Worm (Caenorhabditis elegans) whole organism, midembryonic: ENCODE measurements around the gene ZK1320.3.
A peak's percentile ranks its signal among the peaks of the same experiment; 100 is the strongest.

ENCODE experiments used
- T22C8.4 ChIP-seq: fragments of 200-800 bp; sonication (Bioruptor generic); IDR thresholded peaks from 2 replicates; pipeline ENCODE4 v1.3.6; 2022; ENCODE audit warnings: missing genetic modification characterization, missing compliant biosample characterization
- cog-1 ChIP-seq: sonication (generic microtip); optimal IDR thresholded peaks from 2 replicates; lab custom pipeline; 2016; ENCODE audit warnings: missing genetic modification characterization, missing compliant biosample characterization
- flt-1 ChIP-seq: fragments of 200-800 bp; sonication (Bioruptor generic); IDR thresholded peaks from 2 replicates; pipeline ENCODE4 v1.3.6; 2022; ENCODE audit warnings: missing genetic modification characterization, missing compliant biosample characterization
- klf-2 ChIP-seq: fragments of 200-800 bp; sonication (Bioruptor generic); conservative IDR thresholded peaks from 2 replicates; pipeline ENCODE4 v1.3.6; 2022; ENCODE audit warnings: missing genetic modification reagents, missing genetic modification characterization, missing compliant biosample characterization
- med-1 ChIP-seq: sonication (generic microtip); optimal IDR thresholded peaks from 2 replicates; lab custom pipeline; 2017; ENCODE audit warnings: missing genetic modification characterization, mild to moderate bottlenecking, missing compliant biosample characterization, antibody characterized with exemption, missing genetic modification reagents; ENCODE audit not compliant: insufficient read depth
- ref-1 ChIP-seq: fragments of 200-800 bp; sonication (Bioruptor generic); conservative IDR thresholded peaks from 2 replicates; pipeline ENCODE4 v1.3.6; 2022; ENCODE audit warnings: missing genetic modification reagents, missing genetic modification characterization, missing compliant biosample characterization
- tab-1 ChIP-seq: fragments of 200-800 bp; sonication (Bioruptor generic); IDR thresholded peaks from 2 replicates; pipeline ENCODE4 v1.3.6; 2022; ENCODE audit warnings: missing genetic modification characterization, missing compliant biosample characterization
- ztf-23 ChIP-seq: fragments of 200-800 bp; sonication (Bioruptor generic); IDR thresholded peaks from 2 replicates; pipeline ENCODE4 v1.3.6; 2022; ENCODE audit warnings: missing genetic modification reagents, missing genetic modification characterization, missing compliant biosample characterization
- ztf-29 ChIP-seq: fragments of 200-800 bp; sonication (Bioruptor generic); IDR thresholded peaks from 2 replicates; pipeline ENCODE4 v1.3.6; 2022; ENCODE audit warnings: missing genetic modification reagents, missing genetic modification characterization, missing compliant biosample characterization

Gene ZK1320.3

ce11 chrII:9690067-9690632, 29.9 kb upstream of the ZK1320.3 start:
- no peak for TF ChIP-seq cog-1 (tag; lab: Kevin White, UChicago)

- TF ChIP-seq med-1 (no peak), ref-1 (no peak), flt-1 (GFP tag; lab: Robert Waterston, UW) (no peak), cog-1 (tag; lab: Kevin White, UChicago) (no peak), tab-1 (GFP tag; lab: Robert Waterston, UW) (no peak)
Observed at ce11 chrII:9686663-9687193, 26.5 kb upstream of the ZK1320.3 start, which contains the start of gene ZK1320.9. TSS of gene ZK1320.9 (minus strand) at chrII:9686713.

- TF ChIP-seq cog-1 (tag; lab: Kevin White, UChicago): no peak
- TF ChIP-seq ref-1: no peak
- no peak for TF ChIP-seq ztf-23
- TF ChIP-seq ztf-29 (GFP tag; lab: Robert Waterston, UW): no peak
- TF ChIP-seq T22C8.4 (GFP tag; lab: Robert Waterston, UW): no peak
- no peak for TF ChIP-seq med-1
- TF ChIP-seq klf-2: no peak
- TF ChIP-seq flt-1 (GFP tag; lab: Robert Waterston, UW): no peak
- TF ChIP-seq tab-1 (GFP tag; lab: Robert Waterston, UW): no peak
Observed at ce11 chrII:9684175-9684574, 24.0 kb upstream of the ZK1320.3 start.

DNA sequence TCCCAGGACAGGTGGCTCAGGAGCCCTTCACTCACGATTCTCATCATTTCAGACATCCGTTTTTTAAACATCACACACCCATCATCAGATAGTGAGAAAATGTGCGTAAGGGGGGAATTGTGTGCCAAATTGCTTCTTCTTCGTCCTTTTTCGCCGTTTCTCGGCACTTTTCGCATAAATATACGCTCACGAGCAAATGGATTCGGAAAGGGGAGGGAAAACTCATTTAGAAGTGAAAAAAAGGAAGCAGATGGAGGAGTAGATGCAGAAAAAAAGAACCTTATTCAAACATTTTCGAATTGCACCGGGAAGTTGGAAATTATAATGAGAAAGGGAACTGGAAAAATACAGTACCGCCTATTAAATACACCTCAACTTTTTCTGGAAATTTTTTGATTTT, 21.8 kb upstream of the ZK1320.3 start:
- no peak for TF ChIP-seq flt-1 (GFP tag; lab: Robert Waterston, UW)
- no peak for TF ChIP-seq ztf-23
- TF ChIP-seq klf-2: no peak
- no peak for TF ChIP-seq cog-1 (tag; lab: Kevin White, UChicago)
- TF ChIP-seq ztf-29 (GFP tag; lab: Robert Waterston, UW): no peak
- TF ChIP-seq tab-1 (GFP tag; lab: Robert Waterston, UW): no peak
- TF ChIP-seq ref-1: no peak

DNA sequence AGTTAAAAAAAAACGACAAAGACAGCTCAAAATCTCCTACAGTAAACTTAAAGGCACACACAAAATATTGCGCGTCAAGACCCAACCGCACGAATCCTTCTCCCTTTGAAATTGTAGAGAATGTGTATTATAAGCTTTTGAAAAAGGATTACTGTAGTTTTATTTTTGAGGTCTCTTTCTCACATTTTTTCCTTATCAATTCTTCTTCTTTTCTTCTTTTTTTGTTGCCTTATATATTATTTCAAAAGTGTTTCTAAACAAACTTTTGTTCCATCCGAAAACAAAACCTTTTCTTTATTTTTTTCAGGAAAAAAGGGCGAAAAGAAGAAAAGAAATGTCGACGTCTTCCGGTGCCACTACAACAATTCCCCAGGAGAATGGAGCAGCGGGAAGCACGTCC, 20.3 kb upstream of the ZK1320.3 start, which contains the start of gene ZK1320.13:
TSS of gene ZK1320.13 (plus strand) at position 301 of the 400 bp plus-strand sequence.
- no peak for TF ChIP-seq ref-1
- no peak for TF ChIP-seq ztf-23
- TF ChIP-seq ztf-29 (GFP tag; lab: Robert Waterston, UW): no peak
- no peak for TF ChIP-seq flt-1 (GFP tag; lab: Robert Waterston, UW)
- TF ChIP-seq cog-1 (tag; lab: Kevin White, UChicago): no peak
- TF ChIP-seq med-1: no peak
- no peak for TF ChIP-seq T22C8.4 (GFP tag; lab: Robert Waterston, UW)
- no peak for TF ChIP-seq klf-2
- TF ChIP-seq tab-1 (GFP tag; lab: Robert Waterston, UW): no peak

ce11 chrII:9679842-9680241, 19.6 kb upstream of the ZK1320.3 start:
- TF ChIP-seq med-1: no peak
- TF ChIP-seq flt-1 (GFP tag; lab: Robert Waterston, UW): no peak
- no peak for TF ChIP-seq T22C8.4 (GFP tag; lab: Robert Waterston, UW)
- no peak for TF ChIP-seq ztf-29 (GFP tag; lab: Robert Waterston, UW)
- no peak for TF ChIP-seq ref-1
- TF ChIP-seq klf-2: no peak
- TF ChIP-seq cog-1 (tag; lab: Kevin White, UChicago): no peak
- TF ChIP-seq tab-1 (GFP tag; lab: Robert Waterston, UW): no peak
- TF ChIP-seq ztf-23: no peak

- TF ChIP-seq cog-1 (tag; lab: Kevin White, UChicago) (no peak), ztf-23 (no peak), T22C8.4 (GFP tag; lab: Robert Waterston, UW) (no peak), flt-1 (GFP tag; lab: Robert Waterston, UW) (no peak)
Observed at ce11 chrII:9677470-9677869, 17.3 kb upstream of the ZK1320.3 start.

DNA sequence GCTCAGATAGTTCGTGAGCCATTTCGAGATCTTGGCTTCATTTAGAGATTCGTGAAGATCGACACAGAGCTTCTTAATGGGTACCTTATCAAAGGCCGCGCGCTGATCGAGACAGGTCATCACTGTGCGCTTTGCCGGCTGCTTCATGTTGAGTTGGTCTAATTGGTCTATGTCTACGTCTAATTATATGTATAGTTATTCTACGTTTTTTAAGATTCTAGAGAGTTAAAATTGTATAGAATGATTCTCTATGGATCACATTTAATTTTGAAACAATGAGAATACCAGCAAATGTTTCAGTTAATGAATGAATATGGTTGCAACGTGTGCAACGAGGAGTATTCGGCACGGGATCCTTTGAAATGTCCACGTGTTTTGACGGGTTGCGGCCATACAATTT, 14.5 kb upstream of the ZK1320.3 start, which contains the start of gene arc-1:
TSS of gene arc-1 (plus strand) at position 301 of the 400 bp plus-strand sequence.
- TF ChIP-seq tab-1 (GFP tag; lab: Robert Waterston, UW): no peak
- no peak for TF ChIP-seq ztf-29 (GFP tag; lab: Robert Waterston, UW)
- no peak for TF ChIP-seq ztf-23
- no peak for TF ChIP-seq T22C8.4 (GFP tag; lab: Robert Waterston, UW)
- TF ChIP-seq klf-2: no peak
- TF ChIP-seq flt-1 (GFP tag; lab: Robert Waterston, UW): no peak
- no peak for TF ChIP-seq cog-1 (tag; lab: Kevin White, UChicago)
- TF ChIP-seq ref-1: no peak
- no peak for TF ChIP-seq med-1

DNA sequence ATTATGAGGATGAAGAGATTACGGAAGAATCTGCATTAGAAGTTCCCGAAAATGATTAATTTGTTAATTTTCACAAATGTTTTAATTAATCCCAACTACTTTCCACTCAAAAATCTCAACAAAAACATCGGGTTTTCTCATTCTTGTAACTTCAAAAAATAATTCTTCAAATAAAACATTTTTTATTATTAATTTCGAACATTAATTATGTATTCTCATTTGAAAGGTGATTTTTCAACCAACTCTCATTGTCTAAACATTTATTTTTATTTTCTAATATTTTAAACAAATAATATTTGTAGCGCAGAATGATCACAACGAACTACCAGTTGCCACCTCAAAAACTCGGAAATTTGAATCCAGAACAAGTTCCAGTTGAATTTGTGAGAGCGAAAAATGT, 11.1 kb upstream of the ZK1320.3 start, which contains the start of gene ZK1320.7:
TSS of gene ZK1320.7 (plus strand) at position 301 of the 400 bp plus-strand sequence.
- TF ChIP-seq ztf-23 (no peak), T22C8.4 (GFP tag; lab: Robert Waterston, UW) (no peak), tab-1 (GFP tag; lab: Robert Waterston, UW) (no peak), ref-1 (no peak), flt-1 (GFP tag; lab: Robert Waterston, UW) (no peak), klf-2 (no peak), cog-1 (tag; lab: Kevin White, UChicago) (no peak), ztf-29 (GFP tag; lab: Robert Waterston, UW) (no peak), med-1 (no peak)

DNA sequence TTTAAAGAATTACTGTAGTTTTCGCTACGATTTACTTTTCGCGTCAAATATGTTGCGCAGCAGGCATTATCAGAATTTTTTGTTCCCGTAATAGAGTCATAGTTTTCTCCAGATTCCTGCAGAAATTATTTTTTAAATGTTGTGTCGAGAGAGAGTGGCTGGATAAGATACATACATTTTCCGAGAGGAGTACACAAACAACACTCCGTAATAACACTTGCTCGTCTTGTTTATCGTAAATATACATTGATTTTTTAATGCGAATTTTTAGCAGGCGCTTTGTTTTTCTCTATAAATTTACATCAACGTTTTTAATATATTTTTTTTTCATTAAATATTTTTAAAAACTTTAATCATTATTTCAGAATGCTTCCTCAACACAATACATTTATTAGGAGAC, 8.7 kb upstream of the ZK1320.3 start, which contains the start of gene taf-8:
TSS of gene taf-8 (plus strand) at position 360 of the 400 bp plus-strand sequence.
- TF ChIP-seq T22C8.4 (GFP tag; lab: Robert Waterston, UW) (0 out of 2 replicates have a peak, but pooled peaks have one; percentile 23), ztf-29 (GFP tag; lab: Robert Waterston, UW) (no peak)

DNA sequence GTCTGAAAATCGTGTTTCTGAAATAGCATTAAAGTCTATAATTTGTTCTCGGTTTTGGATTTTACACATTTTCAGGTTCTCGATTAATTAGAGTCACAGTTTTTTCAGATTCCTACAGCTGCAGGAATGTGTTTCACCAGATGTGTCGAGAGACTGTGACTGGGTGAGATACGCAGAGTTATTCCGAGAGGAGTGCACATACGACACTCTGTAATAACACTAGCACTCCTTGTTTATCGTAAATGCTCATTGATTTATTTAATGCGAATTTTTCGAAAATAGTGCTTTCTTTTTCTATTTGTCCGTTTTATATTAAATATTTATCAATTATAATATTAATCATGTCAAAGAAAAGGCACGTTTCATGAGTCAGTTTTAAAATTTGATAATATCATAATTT, 7.2 kb upstream of the ZK1320.3 start, which contains the start of gene ZK1320.11:
TSS of gene ZK1320.11 (plus strand) at position 243 of the 400 bp plus-strand sequence.
- TF ChIP-seq T22C8.4 (GFP tag; lab: Robert Waterston, UW) (no peak), flt-1 (GFP tag; lab: Robert Waterston, UW) (no peak)
